Fruit fly (Drosophila melanogaster): ENCODE results near the gene RhoGAP93B.

dm6 chr3R:21048729-21049128 lies 48.9 kb downstream of the RhoGAP93B start, which contains the start of gene CG7079:
- TF ChIP-seq spab (GFP tag; optimal IDR thresholded peaks at IDR 0.05) (no peak), Met (GFP tag; optimal IDR thresholded peaks at IDR 0.05) (no peak), Sox102F (GFP tag; optimal IDR thresholded peaks at IDR 0.05) (no peak), CG15336 (GFP tag; IDR thresholded peaks at IDR 0.05) (no peak), Blimp-1 (GFP tag; optimal IDR thresholded peaks at IDR 0.05) (no peak)
